Worm (Caenorhabditis elegans) whole organism, L1 larva: ENCODE results near the gene col-175.
A peak's percentile ranks its signal among the peaks of the same experiment; 100 is the strongest.

Experiments
- aha-1 ChIP-seq: fragments of 150-350 bp; optimal IDR thresholded peaks from 2 replicates; lab custom pipeline; 2014; ENCODE audit warnings: missing biosample characterization, missing genetic modification characterization
- alr-1 ChIP-seq: fragments of 200-800 bp; sonication (Bioruptor generic); optimal IDR thresholded peaks from 2 replicates; lab custom pipeline; 2018; ENCODE audit warnings: borderline replicate concordance, mild to moderate bottlenecking, missing genetic modification characterization, missing compliant biosample characterization
- blmp-1 ChIP-seq: fragments of 150-350 bp; optimal IDR thresholded peaks from 2 replicates; lab custom pipeline; 2014; ENCODE audit warnings: missing biosample characterization, missing genetic modification characterization
- ceh-8 ChIP-seq: fragments of 200-800 bp; sonication (Bioruptor generic); optimal IDR thresholded peaks from 2 replicates; lab custom pipeline; 2018; ENCODE audit warnings: mild to moderate bottlenecking, missing genetic modification characterization, moderate library complexity, missing compliant biosample characterization
- ceh-90 ChIP-seq: sonication (generic microtip); optimal IDR thresholded peaks from 2 replicates; lab custom pipeline; 2016; ENCODE audit warnings: missing genetic modification characterization, missing compliant biosample characterization
- dpl-1 ChIP-seq, 3 experiments: fragments of 150-350 bp in 2 of 3; sonication (generic microtip) in 1 of 3; optimal IDR thresholded peaks; 2 replicates each; lab custom pipeline; 2014 to 2017; ENCODE audit warnings: missing biosample characterization in 3 of 3, missing genetic modification characterization in 3 of 3, missing genetic modification reagents in 3 of 3
- efl-1 ChIP-seq, 4 experiments: fragments of 150-350 bp; optimal IDR thresholded peaks in 3 of 4; peaks in 1 of 4; 1 replicate in 1 of 4; 2 replicates in 3 of 4; lab custom pipeline; 2014; ENCODE audit warnings: missing biosample characterization in 2 of 4, missing genetic modification characterization in 2 of 4, missing genetic modification reagents in 2 of 4
- egl-27 ChIP-seq, 2 experiments: fragments of 150-350 bp in 1 of 2; sonication (generic microtip); optimal IDR thresholded peaks; 3 replicates each; lab custom pipeline; 2017 to 2018; ENCODE audit warnings: missing biosample characterization in 2 of 2, missing genetic modification characterization in 2 of 2, missing genetic modification reagents in 2 of 2
- elt-2 ChIP-seq: sonication (generic microtip); optimal IDR thresholded peaks from 2 replicates; lab custom pipeline; 2016; ENCODE audit warnings: missing genetic modification characterization, mild to moderate bottlenecking, inconsistent platforms, missing compliant biosample characterization, missing genetic modification reagents
- elt-3 ChIP-seq, 6 experiments: fragments of 150-350 bp in 1 of 6; sonication (generic microtip); optimal IDR thresholded peaks; 2 replicates each; lab custom pipeline; 2017 to 2018; ENCODE audit warnings: missing biosample characterization in 6 of 6, missing genetic modification characterization in 6 of 6, inconsistent platforms in 1 of 6
- grh-1 ChIP-seq: fragments of 200-800 bp; sonication (Bioruptor generic); IDR thresholded peaks from 2 replicates; pipeline ENCODE4 v1.3.6; 2022; ENCODE audit warnings: missing genetic modification reagents, missing genetic modification characterization, missing compliant biosample characterization
- hpl-2 ChIP-seq: fragments of 150-350 bp; optimal IDR thresholded peaks from 2 replicates; lab custom pipeline; 2014; ENCODE audit warnings: missing biosample characterization, missing genetic modification reagents, missing genetic modification characterization
- lin-14 ChIP-seq: fragments of 200-800 bp; sonication (Bioruptor generic); optimal IDR thresholded peaks from 2 replicates; lab custom pipeline; 2018; ENCODE audit warnings: mild to moderate bottlenecking, missing genetic modification characterization, moderate library complexity, missing compliant biosample characterization
- lin-35 ChIP-seq, 2 experiments: fragments of 150-350 bp; optimal IDR thresholded peaks; 2 replicates each; lab custom pipeline; 2014; ENCODE audit warnings: missing biosample characterization in 2 of 2, missing genetic modification characterization in 2 of 2, missing genetic modification reagents in 2 of 2
- lir-3 ChIP-seq: sonication (generic microtip); optimal IDR thresholded peaks from 2 replicates; lab custom pipeline; 2016; ENCODE audit warnings: mild to moderate bottlenecking, missing genetic modification characterization, moderate library complexity, missing compliant biosample characterization; ENCODE audit not compliant: poor library complexity
- lsy-2 ChIP-seq, 2 experiments: fragments of 150-350 bp; optimal IDR thresholded peaks; 2 replicates each; lab custom pipeline; 2014; ENCODE audit warnings: missing biosample characterization in 2 of 2, missing genetic modification characterization in 2 of 2
- mdl-1 ChIP-seq, 2 experiments: fragments of 150-350 bp; optimal IDR thresholded peaks; 2 replicates each; lab custom pipeline; 2014 to 2017; ENCODE audit warnings: missing biosample characterization in 2 of 2, missing genetic modification characterization in 2 of 2, inconsistent platforms in 1 of 2
- mep-1 ChIP-seq: fragments of 150-350 bp; optimal IDR thresholded peaks from 2 replicates; lab custom pipeline; 2014; ENCODE audit warnings: missing biosample characterization, missing genetic modification characterization
- nhr-11 ChIP-seq: fragments of 150-350 bp; optimal IDR thresholded peaks from 2 replicates; lab custom pipeline; 2014; ENCODE audit warnings: missing biosample characterization, missing genetic modification characterization
- nhr-20 ChIP-seq: sonication (generic microtip); optimal IDR thresholded peaks from 2 replicates; lab custom pipeline; 2016; ENCODE audit warnings: mild to moderate bottlenecking, missing genetic modification characterization, missing compliant biosample characterization
- nhr-47 ChIP-seq: sonication (generic microtip); optimal IDR thresholded peaks from 2 replicates; lab custom pipeline; 2016; ENCODE audit warnings: mild to moderate bottlenecking, missing genetic modification characterization, moderate library complexity, missing compliant biosample characterization
- nhr-71 ChIP-seq: sonication (generic microtip); optimal IDR thresholded peaks from 2 replicates; lab custom pipeline; 2016; ENCODE audit warnings: mild to moderate bottlenecking, missing genetic modification characterization, moderate library complexity, missing compliant biosample characterization
- nhr-84 ChIP-seq: sonication (generic microtip); optimal IDR thresholded peaks from 2 replicates; lab custom pipeline; 2017; ENCODE audit warnings: missing biosample characterization, missing genetic modification characterization
- nhr-85 ChIP-seq: sonication (generic microtip); peaks from one replicate; lab custom pipeline; 2016; ENCODE audit warnings: missing genetic modification characterization, inconsistent platforms, missing compliant biosample characterization
- nhr-90 ChIP-seq: sonication (generic microtip); optimal IDR thresholded peaks from 2 replicates; lab custom pipeline; 2016; ENCODE audit warnings: mild to moderate bottlenecking, missing genetic modification characterization, missing compliant biosample characterization; ENCODE audit not compliant: poor library complexity
- pag-3 ChIP-seq: sonication (generic microtip); optimal IDR thresholded peaks from 2 replicates; lab custom pipeline; 2017; ENCODE audit warnings: missing genetic modification characterization, mild to moderate bottlenecking, missing compliant biosample characterization, antibody characterized with exemption, borderline replicate concordance; ENCODE audit not compliant: insufficient read depth
- pqm-1 ChIP-seq: sonication (generic microtip); optimal IDR thresholded peaks from 3 replicates; lab custom pipeline; 2017; ENCODE audit warnings: missing biosample characterization, missing genetic modification characterization
- rnt-1 ChIP-seq: sonication (generic microtip); optimal IDR thresholded peaks from 2 replicates; lab custom pipeline; 2016; ENCODE audit warnings: mild to moderate bottlenecking, missing genetic modification characterization, moderate library complexity, missing compliant biosample characterization
- snu-23 ChIP-seq: sonication (generic microtip); optimal IDR thresholded peaks from 2 replicates; lab custom pipeline; 2016; ENCODE audit warnings: missing genetic modification characterization, missing compliant biosample characterization
- sptf-1 ChIP-seq: fragments of 150-350 bp; optimal IDR thresholded peaks from 2 replicates; lab custom pipeline; 2014; ENCODE audit warnings: missing biosample characterization, missing genetic modification characterization
- sup-37 ChIP-seq: fragments of 200-800 bp; sonication (Bioruptor generic); optimal IDR thresholded peaks from 2 replicates; lab custom pipeline; 2018; ENCODE audit warnings: mild to moderate bottlenecking, missing genetic modification characterization, missing compliant biosample characterization
- tlp-1 ChIP-seq: fragments of 150-350 bp; optimal IDR thresholded peaks from 2 replicates; lab custom pipeline; 2014; ENCODE audit warnings: missing biosample characterization, missing genetic modification characterization
- unc-86 ChIP-seq: sonication (generic microtip); optimal IDR thresholded peaks from 2 replicates; lab custom pipeline; 2016; ENCODE audit warnings: missing genetic modification characterization, missing compliant biosample characterization
- ztf-4 ChIP-seq: fragments of 150-350 bp; optimal IDR thresholded peaks from 2 replicates; lab custom pipeline; 2014; ENCODE audit warnings: missing biosample characterization, missing genetic modification characterization

The col-175 gene

DNA sequence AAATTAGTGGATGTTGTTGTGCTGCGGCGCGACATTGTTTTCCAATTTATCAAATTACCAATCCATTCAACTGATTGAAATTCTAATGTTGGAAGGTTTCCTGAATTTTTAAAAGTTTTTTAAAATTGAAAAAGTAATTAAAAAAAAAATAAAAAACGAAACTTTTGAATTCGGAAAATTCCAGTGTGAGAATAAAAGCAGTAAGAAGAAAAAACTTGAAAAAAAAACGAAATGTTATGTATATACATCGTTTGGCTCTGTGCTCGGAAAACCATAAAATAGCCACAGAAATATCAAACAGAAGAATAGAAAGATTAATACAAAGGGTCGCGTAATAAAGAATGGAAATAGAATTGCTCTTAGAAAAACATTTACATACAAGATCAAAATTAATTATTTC lies 2.4 kb downstream of the col-175 start, which contains the start of gene vav-1:
Gene vav-1 (minus strand): TSS at position 101 of the 400 bp plus-strand sequence.
- TF ChIP-seq nhr-11 (tag; lab: Kevin White, UChicago) (no peak), grh-1 (GFP tag; lab: Robert Waterston, UW) (no peak), elt-3 (tag; optimal IDR thresholded peaks at IDR 0.05; lab: Kevin White, UChicago) (no peak), alr-1 (tag; lab: Kevin White, UChicago) (no peak), nhr-84 (tag; lab: Kevin White, UChicago) (no peak), elt-2 (tag; lab: Kevin White, UChicago) (no peak), nhr-47 (tag; lab: Kevin White, UChicago) (no peak), sup-37 (no peak), lsy-2 (tag; optimal IDR thresholded peaks at IDR 0.05; lab: Kevin White, UChicago) (no peak)

DNA sequence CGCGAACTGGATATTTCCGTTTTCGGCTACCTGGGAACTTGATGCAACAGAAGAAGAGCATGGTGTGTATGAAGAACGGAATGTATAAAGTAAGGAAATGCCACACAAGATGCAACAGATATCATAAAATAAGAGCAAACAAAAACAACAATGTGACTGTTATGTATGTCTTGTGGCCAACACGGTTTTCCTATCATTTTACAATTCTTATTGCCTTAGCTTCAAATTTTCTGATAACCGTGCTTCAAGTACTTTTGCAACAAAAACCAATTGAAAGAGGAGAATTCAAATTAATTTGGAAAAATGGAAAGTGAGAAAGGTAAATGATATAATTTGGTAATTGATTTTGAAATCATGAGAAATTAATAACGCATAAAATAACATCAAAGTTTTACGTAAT lies 2.9 kb downstream of the col-175 start:
- no peak for TF ChIP-seq dpl-1 (GFP tag; optimal IDR thresholded peaks at IDR 0.05; lab: Kevin White, UChicago)
- no peak for TF ChIP-seq lin-35 (GFP tag; optimal IDR thresholded peaks at IDR 0.05; lab: Kevin White, UChicago)
- TF ChIP-seq efl-1 (optimal IDR thresholded peaks at IDR 0.05; lab: Kevin White, UChicago), result no peak
- peak in 1 of 2 experiments; percentile 83 for TF ChIP-seq efl-1 (GFP tag; optimal IDR thresholded peaks at IDR 0.05 in 1 of 2; lab: Kevin White, UChicago)
- TF ChIP-seq elt-2 (tag; lab: Kevin White, UChicago), result peak; percentile 22

DNA sequence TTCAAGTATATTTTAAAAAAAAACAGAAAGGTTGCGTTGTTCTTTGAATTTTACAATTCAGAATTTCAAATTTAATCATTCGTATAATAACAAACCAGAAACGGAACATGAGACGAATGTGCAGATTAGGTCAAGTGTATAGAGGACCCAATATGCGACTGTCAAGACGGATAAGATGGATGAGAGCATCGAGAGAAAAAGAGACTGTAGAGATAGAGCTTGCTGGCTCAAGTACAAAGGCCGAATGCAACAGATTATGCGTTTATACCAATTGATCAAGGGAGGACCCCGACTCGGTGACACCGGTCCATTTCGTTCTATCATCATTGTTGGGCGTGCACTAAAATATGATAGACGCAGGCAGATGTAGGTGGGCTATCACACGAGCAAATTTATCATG lies 4.1 kb downstream of the col-175 start:
- TF ChIP-seq unc-86 (tag; lab: Kevin White, UChicago) (no peak), mep-1 (tag; lab: Kevin White, UChicago) (no peak), tlp-1 (tag; lab: Kevin White, UChicago) (no peak), egl-27 (tag; optimal IDR thresholded peaks at IDR 0.05; lab: Kevin White, UChicago) (no peak), ceh-8 (GFP tag; lab: Kevin White, UChicago) (no peak), hpl-2 (GFP tag; lab: Kevin White, UChicago) (no peak), mdl-1 (tag; optimal IDR thresholded peaks at IDR 0.05; lab: Kevin White, UChicago) (no peak), pag-3 (tag; lab: Kevin White, UChicago) (no peak), nhr-11 (tag; lab: Kevin White, UChicago) (no peak), aha-1 (tag; lab: Kevin White, UChicago) (no peak), sptf-1 (tag; lab: Kevin White, UChicago) (no peak), ceh-90 (tag; lab: Kevin White, UChicago) (no peak), ztf-4 (tag; lab: Kevin White, UChicago) (no peak)

DNA sequence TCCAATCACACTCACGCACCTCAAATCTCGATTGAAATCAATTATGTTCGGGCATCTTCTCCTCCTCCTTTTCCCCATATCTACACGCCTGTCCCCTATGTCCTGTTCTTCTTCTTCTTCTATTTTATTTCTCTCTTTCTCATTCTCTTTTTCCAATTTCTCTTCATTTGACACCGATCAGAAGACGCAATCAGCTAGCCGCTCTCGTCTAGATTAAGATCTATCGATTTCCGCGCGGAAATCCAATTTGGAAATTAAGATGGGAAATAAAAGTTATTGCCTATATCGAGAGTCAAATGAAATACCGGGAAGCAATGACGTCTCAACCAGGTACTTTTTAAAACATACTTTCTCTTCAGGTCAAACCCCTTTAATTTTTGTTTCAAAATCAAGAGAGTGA lies 6.0 kb downstream of the col-175 start:
- peak; percentile 26 for TF ChIP-seq nhr-20 (tag; lab: Kevin White, UChicago)
- peak; percentile 35 for TF ChIP-seq snu-23 (GFP tag; lab: Kevin White, UChicago)
- TF ChIP-seq lin-14 (GFP tag; lab: Kevin White, UChicago), result peak; percentile 84
- peak; percentile 81 for TF ChIP-seq blmp-1
- TF ChIP-seq pqm-1 (tag; lab: Kevin White, UChicago), result no peak
- peak; percentile 37 for TF ChIP-seq rnt-1 (tag; lab: Kevin White, UChicago)
- peak; percentile 2 for TF ChIP-seq nhr-90 (tag; lab: Kevin White, UChicago)
- peak; percentile 23 for TF ChIP-seq nhr-71 (tag; lab: Kevin White, UChicago)
- no peak for TF ChIP-seq lir-3
- TF ChIP-seq nhr-85 (tag; lab: Kevin White, UChicago), result peak; percentile 85
- TF ChIP-seq elt-3 (tag; optimal IDR thresholded peaks at IDR 0.05; lab: Kevin White, UChicago), result peak in 1 of 6 experiments; percentile 23
- no peak for TF ChIP-seq efl-1 (optimal IDR thresholded peaks at IDR 0.05; lab: Kevin White, UChicago)
- TF ChIP-seq efl-1 (GFP tag; optimal IDR thresholded peaks at IDR 0.05 in 1 of 2; lab: Kevin White, UChicago), result no peak
- TF ChIP-seq, all 84 proteins: peak for 9
